Worm (Caenorhabditis elegans) whole organism, young adult: ENCODE results near the gene plpr-1.

Experiments
- B0019.2 ChIP-seq: fragments of 200-800 bp; sonication (Bioruptor generic); conservative IDR thresholded peaks from 2 replicates; pipeline ENCODE4 v1.3.6; 2022; ENCODE audit warnings: missing genetic modification reagents, missing genetic modification characterization, missing compliant biosample characterization
- B0261.1 ChIP-seq: sonication (generic microtip); optimal IDR thresholded peaks from 2 replicates; lab custom pipeline; 2016; ENCODE audit warnings: mild to moderate bottlenecking, missing genetic modification characterization, moderate library complexity, missing compliant biosample characterization
- D2030.7 ChIP-seq: fragments of 200-800 bp; sonication (Bioruptor generic); IDR thresholded peaks from 2 replicates; pipeline ENCODE4 v1.3.6; 2022; ENCODE audit warnings: missing genetic modification reagents, missing genetic modification characterization, missing compliant biosample characterization
- F10E7.11 ChIP-seq: sonication (generic microtip); optimal IDR thresholded peaks from 2 replicates; lab custom pipeline; 2017; ENCODE audit warnings: mild to moderate bottlenecking, missing genetic modification characterization, moderate library complexity, missing compliant biosample characterization
- F22D6.2 ChIP-seq: sonication (generic microtip); optimal IDR thresholded peaks from 2 replicates; lab custom pipeline; 2016; ENCODE audit warnings: mild to moderate bottlenecking, missing genetic modification characterization, missing compliant biosample characterization
- F33H1.4 ChIP-seq: fragments of 200-800 bp; sonication (Bioruptor generic); IDR thresholded peaks from 2 replicates; pipeline ENCODE4 v1.3.6; 2022; ENCODE audit warnings: missing genetic modification reagents, missing genetic modification characterization, missing compliant biosample characterization
- F39B2.1 ChIP-seq: fragments of 200-800 bp; sonication (Bioruptor generic); IDR thresholded peaks from 2 replicates; pipeline ENCODE4 v1.3.6; 2022; ENCODE audit warnings: missing genetic modification reagents, missing genetic modification characterization, missing compliant biosample characterization
- F52B5.7 ChIP-seq: sonication (generic microtip); optimal IDR thresholded peaks from 2 replicates; lab custom pipeline; 2016; ENCODE audit warnings: mild to moderate bottlenecking, missing genetic modification characterization, missing compliant biosample characterization
- F57C9.4 ChIP-seq: sonication (generic microtip); optimal IDR thresholded peaks from 2 replicates; lab custom pipeline; 2017; ENCODE audit warnings: mild to moderate bottlenecking, missing genetic modification characterization, missing compliant biosample characterization
- K12H6.12 ChIP-seq: fragments of 200-800 bp; sonication (Bioruptor generic); optimal IDR thresholded peaks from 2 replicates; lab custom pipeline; 2018; ENCODE audit warnings: mild to moderate bottlenecking, missing genetic modification characterization, missing compliant biosample characterization
- T07F8.4 ChIP-seq: sonication (generic microtip); optimal IDR thresholded peaks from 2 replicates; lab custom pipeline; 2016; ENCODE audit warnings: mild to moderate bottlenecking, missing genetic modification characterization, moderate library complexity, missing compliant biosample characterization
- Y67H2A.10 ChIP-seq: fragments of 200-800 bp; sonication (Bioruptor generic); conservative IDR thresholded peaks from 2 replicates; pipeline ENCODE4 v1.3.6; 2022; ENCODE audit warnings: missing genetic modification reagents, missing genetic modification characterization, missing compliant biosample characterization
- Y95B8A.8 ChIP-seq: fragments of 200-800 bp; sonication (Bioruptor generic); IDR thresholded peaks from 2 replicates; pipeline ENCODE4 v1.3.6; 2022; ENCODE audit warnings: missing genetic modification reagents, missing genetic modification characterization, missing compliant biosample characterization
- ZK185.1 ChIP-seq: sonication (generic microtip); optimal IDR thresholded peaks from 2 replicates; lab custom pipeline; 2016; ENCODE audit warnings: mild to moderate bottlenecking, missing genetic modification characterization, missing compliant biosample characterization; ENCODE audit not compliant: poor library complexity, severe bottlenecking
- akir-1 ChIP-seq: fragments of 200-800 bp; sonication (Bioruptor generic); optimal IDR thresholded peaks from 2 replicates; lab custom pipeline; 2018; ENCODE audit warnings: mild to moderate bottlenecking, missing genetic modification characterization, moderate library complexity, missing compliant biosample characterization
- bed-2 ChIP-seq: fragments of 200-800 bp; sonication (Bioruptor generic); IDR thresholded peaks from 2 replicates; pipeline ENCODE4 v1.3.6; 2022; ENCODE audit warnings: missing genetic modification reagents, missing genetic modification characterization, missing compliant biosample characterization
- cebp-2 ChIP-seq: fragments of 200-800 bp; sonication (Bioruptor generic); IDR thresholded peaks from 2 replicates; pipeline ENCODE4 v1.3.6; 2022; ENCODE audit warnings: missing genetic modification characterization, missing compliant biosample characterization
- ceh-40 ChIP-seq: fragments of 200-800 bp; sonication (Bioruptor generic); IDR thresholded peaks from 2 replicates; pipeline ENCODE4 v1.3.6; 2022; ENCODE audit warnings: missing genetic modification characterization, missing compliant biosample characterization
- chd-7 ChIP-seq: sonication (generic microtip); optimal IDR thresholded peaks from 2 replicates; lab custom pipeline; 2016; ENCODE audit warnings: mild to moderate bottlenecking, missing genetic modification characterization, moderate library complexity, missing compliant biosample characterization
- dox-1 ChIP-seq: fragments of 200-800 bp; sonication (Bioruptor generic); IDR thresholded peaks from 2 replicates; pipeline ENCODE4 v1.3.6; 2022; ENCODE audit warnings: missing genetic modification reagents, missing genetic modification characterization, missing compliant biosample characterization
- dpff-1 ChIP-seq: sonication (generic microtip); optimal IDR thresholded peaks from 2 replicates; lab custom pipeline; 2017; ENCODE audit warnings: mild to moderate bottlenecking, missing genetic modification characterization, missing compliant biosample characterization
- dpl-1 ChIP-seq: fragments of 150-350 bp; optimal IDR thresholded peaks from 2 replicates; lab custom pipeline; 2014; ENCODE audit warnings: missing biosample characterization, missing genetic modification reagents, missing genetic modification characterization
- hmg-1.2 ChIP-seq: fragments of 200-800 bp; sonication (Bioruptor generic); IDR thresholded peaks from 2 replicates; pipeline ENCODE4 v1.3.6; 2022; ENCODE audit warnings: missing genetic modification reagents, missing genetic modification characterization, missing compliant biosample characterization
- hmg-20 ChIP-seq: fragments of 200-800 bp; sonication (Bioruptor generic); IDR thresholded peaks from 2 replicates; pipeline ENCODE4 v1.3.6; 2022; ENCODE audit warnings: missing genetic modification reagents, missing genetic modification characterization, missing compliant biosample characterization
- hsf-1 ChIP-seq: fragments of 200-800 bp; sonication (Bioruptor generic); IDR thresholded peaks from 2 replicates; pipeline ENCODE4 v1.3.6; 2022; ENCODE audit warnings: missing genetic modification reagents, missing genetic modification characterization, missing compliant biosample characterization
- let-526 ChIP-seq: fragments of 200-800 bp; sonication (Bioruptor generic); IDR thresholded peaks from 2 replicates; pipeline ENCODE4 v1.3.6; 2022; ENCODE audit warnings: missing genetic modification reagents, missing genetic modification characterization, missing compliant biosample characterization
- let-607 ChIP-seq, 2 experiments: fragments of 200-800 bp in 1 of 2; sonication (Bioruptor generic) in 1 of 2; sonication (generic microtip) in 1 of 2; optimal IDR thresholded peaks; 2 replicates each; lab custom pipeline; 2016 to 2018; ENCODE audit warnings: mild to moderate bottlenecking in 2 of 2, missing compliant biosample characterization in 2 of 2, missing genetic modification characterization in 2 of 2, moderate library complexity in 2 of 2, missing genotype in 1 of 2
- lin-26 ChIP-seq: fragments of 200-800 bp; sonication (Bioruptor generic); IDR thresholded peaks from 2 replicates; pipeline ENCODE4 v1.3.6; 2022; ENCODE audit warnings: missing genetic modification reagents, missing genetic modification characterization, missing compliant biosample characterization
- lin-40 ChIP-seq: sonication (generic microtip); optimal IDR thresholded peaks from 2 replicates; lab custom pipeline; 2016; ENCODE audit warnings: missing genetic modification characterization, mild to moderate bottlenecking, missing compliant biosample characterization, missing genotype, missing genetic modification reagents
- lir-1 ChIP-seq: fragments of 200-800 bp; sonication (Bioruptor generic); conservative IDR thresholded peaks from 2 replicates; pipeline ENCODE4 v1.3.6; 2022; ENCODE audit warnings: missing genetic modification reagents, missing genetic modification characterization, missing compliant biosample characterization
- madf-3 ChIP-seq: fragments of 200-800 bp; sonication (Bioruptor generic); IDR thresholded peaks from 2 replicates; pipeline ENCODE4 v1.3.6; 2022; ENCODE audit warnings: missing genetic modification reagents, missing genetic modification characterization, missing compliant biosample characterization
- mcd-1 ChIP-seq: fragments of 200-800 bp; sonication (Bioruptor generic); IDR thresholded peaks from 2 replicates; pipeline ENCODE4 v1.3.6; 2022; ENCODE audit warnings: missing genetic modification reagents, missing genetic modification characterization, missing compliant biosample characterization
- mes-4 ChIP-seq: sonication (generic microtip); optimal IDR thresholded peaks from 2 replicates; lab custom pipeline; 2016; ENCODE audit warnings: missing genotype, missing genetic modification characterization, missing compliant biosample characterization
- mxl-1 ChIP-seq: sonication (generic microtip); optimal IDR thresholded peaks from 2 replicates; lab custom pipeline; 2016; ENCODE audit warnings: missing genetic modification characterization, missing compliant biosample characterization
- nfyb-1 ChIP-seq: fragments of 200-800 bp; sonication (Bioruptor generic); IDR thresholded peaks from 2 replicates; pipeline ENCODE4 v1.3.6; 2022; ENCODE audit warnings: missing genetic modification reagents, missing genetic modification characterization, missing compliant biosample characterization
- nhr-120 ChIP-seq: fragments of 200-800 bp; sonication (Bioruptor generic); IDR thresholded peaks from 2 replicates; pipeline ENCODE4 v1.3.6; 2022; ENCODE audit warnings: missing genetic modification characterization, missing compliant biosample characterization
- nhr-179 ChIP-seq: sonication (generic microtip); optimal IDR thresholded peaks from 2 replicates; lab custom pipeline; 2016; ENCODE audit warnings: mild to moderate bottlenecking, missing genetic modification characterization, missing compliant biosample characterization
- pbrm-1 ChIP-seq: fragments of 200-800 bp; sonication (Bioruptor generic); IDR thresholded peaks from 2 replicates; pipeline ENCODE4 v1.3.6; 2022; ENCODE audit warnings: missing genetic modification reagents, missing genetic modification characterization, missing compliant biosample characterization
- sea-2 ChIP-seq: fragments of 200-800 bp; sonication (Bioruptor generic); IDR thresholded peaks from 2 replicates; pipeline ENCODE4 v1.3.6; 2022; ENCODE audit warnings: missing genetic modification characterization, missing compliant biosample characterization
- snpc-1.3 ChIP-seq: sonication (generic microtip); optimal IDR thresholded peaks from 2 replicates; lab custom pipeline; 2017; ENCODE audit warnings: missing genetic modification characterization, mild to moderate bottlenecking, missing compliant biosample characterization, antibody characterized with exemption, moderate library complexity, missing genotype, missing genetic modification reagents; ENCODE audit not compliant: insufficient read depth
- tbp1 ChIP-seq: fragments of 200-800 bp; sonication (Bioruptor generic); optimal IDR thresholded peaks from 2 replicates; lab custom pipeline; 2018; ENCODE audit warnings: mild to moderate bottlenecking, missing genetic modification characterization, missing compliant biosample characterization
- unc-130 ChIP-seq: sonication (generic microtip); optimal IDR thresholded peaks from 2 replicates; lab custom pipeline; 2016; ENCODE audit warnings: missing genetic modification reagents, missing genetic modification characterization, missing compliant biosample characterization
- xnd-1 ChIP-seq: sonication (generic microtip); optimal IDR thresholded peaks from 2 replicates; lab custom pipeline; 2016; ENCODE audit warnings: missing genotype, missing genetic modification reagents, missing genetic modification characterization, missing compliant biosample characterization
- ztf-18 ChIP-seq: sonication (generic microtip); optimal IDR thresholded peaks from 2 replicates; lab custom pipeline; 2016; ENCODE audit warnings: missing genotype, mild to moderate bottlenecking, missing genetic modification characterization, missing compliant biosample characterization
- ztf-25 ChIP-seq: fragments of 200-800 bp; sonication (Bioruptor generic); IDR thresholded peaks from 2 replicates; pipeline ENCODE4 v1.3.6; 2022; ENCODE audit warnings: missing genetic modification reagents, missing genetic modification characterization, missing compliant biosample characterization
- ztf-6 ChIP-seq: fragments of 200-800 bp; sonication (Bioruptor generic); IDR thresholded peaks from 2 replicates; pipeline ENCODE4 v1.3.6; 2022; ENCODE audit warnings: missing genetic modification reagents, missing genetic modification characterization, missing compliant biosample characterization

plpr-1 gene

ce11 chrII:11237099-11237498 lies 15.0 kb downstream of the plpr-1 start, which contains the start of gene fndc-1 (continued):
- TF ChIP-seq lin-40 (tag; lab: Kevin White, UChicago) (no peak), hsf-1 (peak; percentile 62), lin-26 (GFP tag; lab: Robert Waterston, UW) (peak; percentile 22; the same call in 1 of the 2 replicates), hmg-20 (GFP tag; lab: Robert Waterston, UW) (no peak), Y95B8A.8 (peak; percentile 42; the same call in 1 of the 2 replicates), let-526 (GFP tag; lab: Robert Waterston, UW) (no peak), mxl-1 (tag; lab: Kevin White, UChicago) (no peak), bed-2 (no peak), snpc-1.3 (tag; lab: Kevin White, UChicago) (peak; percentile 30), ztf-25 (GFP tag; lab: Robert Waterston, UW) (no peak), tbp1 (GFP tag; lab: Kevin White, UChicago) (peak; percentile 5), akir-1 (GFP tag; lab: Kevin White, UChicago) (no peak), T07F8.4 (tag; lab: Kevin White, UChicago) (no peak), ZK185.1 (no peak), ztf-6 (GFP tag; lab: Robert Waterston, UW) (no peak), nhr-179 (tag; lab: Kevin White, UChicago) (no peak), sea-2 (no peak), nhr-120 (no peak)

ce11 chrII:11238869-11239647 lies 17.0 kb downstream of the plpr-1 start, which contains the start of the genes rpn-9 and T06D8.9:
rpn-9 (minus strand) TSS chrII:11238919.
T06D8.9 (plus strand) TSS chrII:11239597.
- TF ChIP-seq chd-7 (tag; lab: Kevin White, UChicago) (no peak), xnd-1 (tag; lab: Kevin White, UChicago) (peak; percentile 65), madf-3 (GFP tag; lab: Robert Waterston, UW) (0 out of 2 replicates have a peak, but pooled peaks have one; percentile 15), snpc-1.3 (tag; lab: Kevin White, UChicago) (peak; percentile 82), hmg-1.2 (peak; percentile 95), K12H6.12 (tag; lab: Kevin White, UChicago) (peak; percentile 48), unc-130 (peak; percentile 70), dpff-1 (no peak), F39B2.1 (no peak), dox-1 (GFP tag; lab: Robert Waterston, UW) (peak; percentile 88), F22D6.2 (tag; lab: Kevin White, UChicago) (no peak), lir-1 (peak; percentile 58; the same call in 1 of the 2 replicates), nfyb-1 (GFP tag; lab: Robert Waterston, UW) (peak; percentile 20; the same call in 1 of the 2 replicates), D2030.7 (GFP tag; lab: Robert Waterston, UW) (peak; percentile 89), cebp-2 (GFP tag; lab: Robert Waterston, UW) (no peak), ceh-40 (GFP tag; lab: Robert Waterston, UW) (no peak), dpl-1 (GFP tag; lab: Kevin White, UChicago) (peak; percentile 66), F10E7.11 (tag; lab: Kevin White, UChicago) (no peak), ztf-18 (peak; percentile 77), F33H1.4 (GFP tag; lab: Robert Waterston, UW) (peak; percentile 84), pbrm-1 (peak; percentile 81), Y67H2A.10 (peak; percentile 45; the same call in 1 of the 2 replicates), mcd-1 (GFP tag; lab: Robert Waterston, UW) (peak; percentile 94), B0019.2 (GFP tag; lab: Robert Waterston, UW) (peak; percentile 78), B0261.1 (tag; lab: Kevin White, UChicago) (no peak), let-607 (tag; optimal IDR thresholded peaks at IDR 0.05; lab: Kevin White, UChicago) (no peak), F57C9.4 (tag; lab: Kevin White, UChicago) (no peak), mes-4 (tag; lab: Kevin White, UChicago) (no peak), F52B5.7 (no peak)
